Fruit fly (Drosophila melanogaster) whole organism, embryonic: Measurements from ENCODE around the gene zfh2.

ENCODE experiments used
- CG10147 ChIP-seq: fragments of 200-800 bp; sonication (Bioruptor generic); optimal IDR thresholded peaks from 2 replicates; lab custom pipeline; 2019; ENCODE audit warnings: missing biosample characterization, mild to moderate bottlenecking, missing genetic modification characterization, moderate library complexity
- CG10431 ChIP-seq: fragments of 200-800 bp; sonication (Bioruptor generic); optimal IDR thresholded peaks from 3 replicates; lab custom pipeline; 2018; ENCODE audit warnings: missing biosample characterization, mild to moderate bottlenecking, missing genetic modification characterization
- CG11093 ChIP-seq: fragments of 200-800 bp; sonication (Bioruptor generic); IDR thresholded peaks from 3 replicates; pipeline ENCODE4 v1.3.6; 2022; ENCODE audit warnings: missing biosample characterization, missing genetic modification characterization
- CG12236 ChIP-seq: fragments of 200-800 bp; sonication (Bioruptor generic); optimal IDR thresholded peaks from 2 replicates; lab custom pipeline; 2016; ENCODE audit warnings: missing biosample characterization, missing genetic modification characterization
- CG14050 ChIP-seq: fragments of 200-800 bp; sonication (Bioruptor generic); IDR thresholded peaks from 3 replicates; pipeline ENCODE4 v1.3.6; 2022; ENCODE audit warnings: missing biosample characterization, missing genetic modification characterization
- CG14860 ChIP-seq: fragments of 200-800 bp; sonication (Bioruptor generic); IDR thresholded peaks from 3 replicates; pipeline ENCODE4 v1.3.6; 2022; ENCODE audit warnings: missing biosample characterization, missing genetic modification characterization; ENCODE audit not compliant: partially characterized antibody
- CG15269 ChIP-seq: fragments of 200-800 bp; sonication (Bioruptor generic); optimal IDR thresholded peaks from 2 replicates; lab custom pipeline; 2018; ENCODE audit warnings: missing biosample characterization, mild to moderate bottlenecking, missing genetic modification characterization, moderate library complexity
- CG1529 ChIP-seq: fragments of 200-800 bp; sonication (Bioruptor generic); optimal IDR thresholded peaks from 3 replicates; lab custom pipeline; 2018; ENCODE audit warnings: missing biosample characterization, missing genetic modification characterization
- CG2678 ChIP-seq: fragments of 200-800 bp; sonication (Bioruptor generic); optimal IDR thresholded peaks from 3 replicates; lab custom pipeline; 2019; ENCODE audit warnings: missing biosample characterization, mild to moderate bottlenecking, missing genetic modification characterization, moderate library complexity
- CG30020 ChIP-seq: fragments of 200-800 bp; optimal IDR thresholded peaks from 2 replicates; lab custom pipeline; 2019; ENCODE audit warnings: missing biosample characterization, mild to moderate bottlenecking, missing genetic modification characterization, moderate library complexity
- CG5180 ChIP-seq: fragments of 200-800 bp; sonication (Bioruptor generic); optimal IDR thresholded peaks from 3 replicates; lab custom pipeline; 2017; ENCODE audit warnings: missing biosample characterization, missing genetic modification characterization, mild to moderate bottlenecking, moderate library complexity, missing genetic modification reagents
- CG5953 ChIP-seq: fragments of 200-800 bp; sonication (Bioruptor generic); IDR thresholded peaks from 2 replicates; pipeline ENCODE4 v1.3.6; 2022; ENCODE audit warnings: missing biosample characterization, missing genetic modification characterization
- CG7556 ChIP-seq: fragments of 200-800 bp; sonication (Bioruptor generic); optimal IDR thresholded peaks from 2 replicates; lab custom pipeline; 2017; ENCODE audit warnings: missing biosample characterization, mild to moderate bottlenecking, missing genetic modification characterization
- CG7839 ChIP-seq: fragments of 200-800 bp; sonication (Bioruptor generic); optimal IDR thresholded peaks from 3 replicates; lab custom pipeline; 2018; ENCODE audit warnings: missing biosample characterization, mild to moderate bottlenecking, missing genetic modification characterization, moderate library complexity
- CG8290 ChIP-seq, 3 experiments: fragments of 200-800 bp; sonication (Bioruptor generic); optimal IDR thresholded peaks; 2 replicates each; lab custom pipeline; 2016 to 2019; ENCODE audit warnings: missing biosample characterization in 3 of 3, missing genetic modification characterization in 3 of 3, mild to moderate bottlenecking in 2 of 3, moderate library complexity in 1 of 3
- CG8359 ChIP-seq: fragments of 200-800 bp; sonication (Bioruptor generic); optimal IDR thresholded peaks from 2 replicates; lab custom pipeline; 2017; ENCODE audit warnings: missing biosample characterization, mild to moderate bottlenecking, missing genetic modification characterization, borderline replicate concordance
- CG8765 ChIP-seq: fragments of 200-800 bp; sonication (Bioruptor generic); IDR thresholded peaks from 2 replicates; pipeline ENCODE4 v1.3.6; 2022; ENCODE audit warnings: missing biosample characterization, missing genetic modification characterization
- CG9797 ChIP-seq: fragments of 200-800 bp; sonication (Bioruptor generic); optimal IDR thresholded peaks from 3 replicates; lab custom pipeline; 2018; ENCODE audit warnings: missing biosample characterization, mild to moderate bottlenecking, missing genetic modification characterization
- D19B ChIP-seq: fragments of 200-800 bp; sonication (Bioruptor generic); optimal IDR thresholded peaks from 2 replicates; lab custom pipeline; 2017; ENCODE audit warnings: missing biosample characterization, mild to moderate bottlenecking, missing genetic modification characterization
- Dll ChIP-seq: fragments of 200-800 bp; sonication (Bioruptor generic); IDR thresholded peaks from 4 replicates; pipeline ENCODE4 v1.3.6; 2022; ENCODE audit warnings: missing biosample characterization, missing genetic modification characterization; ENCODE audit not compliant: partially characterized antibody
- Ets65A ChIP-seq: fragments of 200-800 bp; sonication (Bioruptor generic); peaks from one replicate; lab custom pipeline; 2016; ENCODE audit warnings: missing biosample characterization, missing genetic modification characterization
- Gug ChIP-seq: fragments of 200-800 bp; sonication (Bioruptor generic); IDR thresholded peaks from 4 replicates; pipeline ENCODE4 v1.3.6; 2022; ENCODE audit warnings: missing biosample characterization, missing genetic modification characterization
- HLH54F ChIP-seq: fragments of 200-800 bp; sonication (Bioruptor generic); optimal IDR thresholded peaks from 3 replicates; lab custom pipeline; 2016; ENCODE audit warnings: missing biosample characterization, missing genetic modification characterization
- Jarid2 ChIP-seq: fragments of 200-800 bp; sonication (Bioruptor generic); optimal IDR thresholded peaks from 3 replicates; lab custom pipeline; 2017; ENCODE audit warnings: mild to moderate bottlenecking, missing biosample characterization, missing genetic modification reagents, missing genetic modification characterization
- Lim3 ChIP-seq: fragments of 200-800 bp; sonication (Bioruptor generic); IDR thresholded peaks from 2 replicates; pipeline ENCODE4 v1.3.6; 2022; ENCODE audit warnings: missing biosample characterization, missing genetic modification characterization
- Med ChIP-seq: fragments of 200-800 bp; sonication (Bioruptor generic); peaks from one replicate; lab custom pipeline; 2016; ENCODE audit warnings: missing biosample characterization, missing genetic modification characterization, mild to moderate bottlenecking, inconsistent platforms, moderate library complexity
- Mrtf ChIP-seq: fragments of 200-800 bp; sonication (Bioruptor generic); IDR thresholded peaks from 3 replicates; pipeline ENCODE4 v1.3.6; 2022; ENCODE audit warnings: missing biosample characterization, missing genetic modification characterization
- Myb ChIP-seq: fragments of 200-800 bp; sonication (Bioruptor generic); optimal IDR thresholded peaks from 2 replicates; lab custom pipeline; 2016; ENCODE audit warnings: missing biosample characterization, missing genetic modification characterization
- Oaz ChIP-seq: fragments of 200-800 bp; sonication (Bioruptor generic); IDR thresholded peaks from 2 replicates; pipeline ENCODE4 v1.3.6; 2022; ENCODE audit warnings: missing biosample characterization, missing genetic modification characterization
- Opbp ChIP-seq: fragments of 200-800 bp; sonication (Bioruptor generic); IDR thresholded peaks from 3 replicates; pipeline ENCODE4 v1.3.6; 2022; ENCODE audit warnings: missing biosample characterization, missing genetic modification characterization; ENCODE audit not compliant: partially characterized antibody
- Side ChIP-seq: fragments of 200-800 bp; sonication (Bioruptor generic); optimal IDR thresholded peaks from 2 replicates; lab custom pipeline; 2016; ENCODE audit warnings: missing biosample characterization, missing genetic modification characterization
- Spps ChIP-seq: fragments of 200-800 bp; sonication (Bioruptor generic); optimal IDR thresholded peaks from 2 replicates; lab custom pipeline; 2018; ENCODE audit warnings: missing biosample characterization, mild to moderate bottlenecking, missing genetic modification characterization
- ara ChIP-seq: fragments of 200-800 bp; sonication (Bioruptor generic); IDR thresholded peaks from 2 replicates; pipeline ENCODE4 v1.3.6; 2022; ENCODE audit warnings: missing biosample characterization, missing genetic modification characterization
- az2 ChIP-seq: fragments of 200-800 bp; sonication (Bioruptor generic); optimal IDR thresholded peaks from 3 replicates; lab custom pipeline; 2016; ENCODE audit warnings: missing biosample characterization, missing genetic modification characterization
- corto ChIP-seq: fragments of 200-800 bp; sonication (Bioruptor generic); optimal IDR thresholded peaks from 2 replicates; lab custom pipeline; 2016; ENCODE audit warnings: missing biosample characterization, mild to moderate bottlenecking, missing genetic modification characterization, moderate library complexity
- crc ChIP-seq: fragments of 200-800 bp; sonication (Bioruptor generic); optimal IDR thresholded peaks from 2 replicates; lab custom pipeline; 2016; ENCODE audit warnings: missing biosample characterization, missing genetic modification characterization
- croc ChIP-seq: fragments of 200-800 bp; sonication (Bioruptor generic); conservative IDR thresholded peaks from 3 replicates; pipeline ENCODE4 v1.3.6; 2022; ENCODE audit warnings: missing biosample characterization, missing genetic modification characterization
- fd64A ChIP-seq: fragments of 200-800 bp; sonication (Bioruptor generic); optimal IDR thresholded peaks from 3 replicates; lab custom pipeline; 2018; ENCODE audit warnings: missing biosample characterization, mild to moderate bottlenecking, missing genetic modification characterization
- hbn ChIP-seq: fragments of 200-800 bp; sonication (Bioruptor generic); IDR thresholded peaks from 2 replicates; pipeline ENCODE4 v1.3.6; 2022; ENCODE audit warnings: missing biosample characterization, missing genetic modification characterization; ENCODE audit not compliant: partially characterized antibody
- ken ChIP-seq: fragments of 200-800 bp; sonication (Bioruptor generic); IDR thresholded peaks from 3 replicates; pipeline ENCODE4 v1.3.6; 2022; ENCODE audit warnings: missing biosample characterization, missing genetic modification characterization
- maf-S ChIP-seq: fragments of 200-800 bp; sonication (Bioruptor generic); optimal IDR thresholded peaks from 2 replicates; lab custom pipeline; 2016; ENCODE audit warnings: missing biosample characterization, missing genetic modification characterization
- nerfin-2 ChIP-seq: fragments of 200-800 bp; sonication (Bioruptor generic); IDR thresholded peaks from 2 replicates; pipeline ENCODE4 v1.3.6; 2022; ENCODE audit warnings: missing biosample characterization, missing genetic modification characterization; ENCODE audit not compliant: partially characterized antibody
- sc ChIP-seq, 3 experiments: fragments of >200 bp in 2 of 3; fragments of 200-800 bp in 1 of 3; sonication (Bioruptor generic) in 1 of 3; optimal IDR thresholded peaks; 2 replicates in 2 of 3; 3 replicates in 1 of 3; lab custom pipeline; 2017; ENCODE audit warnings: mild to moderate bottlenecking in 1 of 3, missing biosample characterization in 1 of 3, missing genetic modification characterization in 1 of 3, missing genetic modification reagents in 1 of 3
- sens ChIP-seq: fragments of 200-800 bp; sonication (Bioruptor generic); peaks from one replicate; lab custom pipeline; 2016; ENCODE audit warnings: missing biosample characterization, missing genetic modification characterization
- slbo ChIP-seq: fragments of 200-800 bp; sonication (Bioruptor generic); IDR thresholded peaks from 2 replicates; pipeline ENCODE4 v1.3.6; 2022; ENCODE audit warnings: missing biosample characterization, missing genetic modification characterization
- tna ChIP-seq: fragments of 200-800 bp; sonication (Bioruptor generic); IDR thresholded peaks from 2 replicates; pipeline ENCODE4 v1.3.6; 2022; ENCODE audit warnings: missing biosample characterization, missing genetic modification characterization; ENCODE audit not compliant: partially characterized antibody
- unpg ChIP-seq: fragments of 200-800 bp; sonication (Bioruptor generic); optimal IDR thresholded peaks from 3 replicates; lab custom pipeline; 2018; ENCODE audit warnings: missing biosample characterization, mild to moderate bottlenecking, missing genetic modification characterization, moderate library complexity
- vnd ChIP-seq: fragments of 200-800 bp; sonication (Bioruptor generic); IDR thresholded peaks from 3 replicates; pipeline ENCODE4 v1.3.6; 2022; ENCODE audit warnings: missing biosample characterization, missing genetic modification characterization; ENCODE audit not compliant: partially characterized antibody
- zfh1 ChIP-seq: fragments of 200-800 bp; sonication (Bioruptor generic); IDR thresholded peaks from 3 replicates; pipeline ENCODE4 v1.3.6; 2022; ENCODE audit warnings: missing biosample characterization, missing genetic modification characterization

zfh2 gene

dm6 chr4:497724-498123, 3.9 kb upstream of the zfh2 start (continued):
- TF ChIP-seq CG10431 (GFP tag; lab: Kevin White, UChicago) (peak; percentile 96), CG5953 (GFP tag; lab: Robert Waterston, UW) (peak; percentile 68; the same call in 1 of the 2 replicates), Side (GFP tag; lab: Kevin White, UChicago) (peak; percentile 94), croc (GFP tag; lab: Robert Waterston, UW) (no peak; the same call in 2 of the 3 replicates), CG14050 (GFP tag; lab: Robert Waterston, UW) (peak; percentile 78), Opbp (GFP tag; lab: Robert Waterston, UW) (no peak), CG30020 (tag; lab: Kevin White, UChicago) (peak; percentile 59), CG7556 (peak; percentile 93), Mrtf (no peak), Myb (peak; percentile 48), ara (GFP tag; lab: Robert Waterston, UW) (peak; percentile 91; the same call in 1 of the 2 replicates), Dll (GFP tag; lab: Robert Waterston, UW) (no peak), CG1529 (GFP tag; lab: Kevin White, UChicago) (peak; percentile 95), tna (GFP tag; lab: Robert Waterston, UW) (no peak), Jarid2 (GFP tag; lab: Kevin White, UChicago) (peak; percentile 83), Ets65A (GFP tag; lab: Kevin White, UChicago) (peak; percentile 14), CG10147 (GFP tag; lab: Kevin White, UChicago) (peak; percentile 78), nerfin-2 (GFP tag; lab: Robert Waterston, UW) (no peak), CG8765 (GFP tag; lab: Robert Waterston, UW) (no peak), CG5180 (GFP tag; lab: Kevin White, UChicago) (peak; percentile 90), Oaz (no peak; the same call in 1 of the 2 replicates), CG8359 (GFP tag; lab: Kevin White, UChicago) (peak; percentile 92), maf-S (GFP tag; lab: Kevin White, UChicago) (peak; percentile 86), sens (GFP tag; lab: Kevin White, UChicago) (peak; percentile 99), zfh1 (GFP tag; lab: Robert Waterston, UW) (peak; percentile 92), CG9797 (GFP tag; lab: Kevin White, UChicago) (no peak), Med (GFP tag; lab: Kevin White, UChicago) (peak; percentile 99), hbn (GFP tag; lab: Robert Waterston, UW) (no peak), CG11093 (GFP tag; lab: Robert Waterston, UW) (no peak; the same call in 2 of the 3 replicates), CG8290 (GFP tag; optimal IDR thresholded peaks at IDR 0.05; lab: Kevin White, UChicago) (peak; percentile 96), CG8290 (tag; optimal IDR thresholded peaks at IDR 0.05; lab: Kevin White, UChicago) (peak; percentile 95 to 100), ken (GFP tag; lab: Robert Waterston, UW) (no peak; the same call in 2 of the 3 replicates), D19B (peak; percentile 52), CG15269 (tag; lab: Kevin White, UChicago) (peak; percentile 81), Lim3 (GFP tag; lab: Robert Waterston, UW) (no peak), corto (GFP tag; lab: Kevin White, UChicago) (no peak), Spps (tag; lab: Kevin White, UChicago) (peak; percentile 95), fd64A (GFP tag; lab: Kevin White, UChicago) (peak; percentile 99), Gug (no peak), CG7839 (peak; percentile 78), az2 (GFP tag; lab: Kevin White, UChicago) (peak; percentile 52), vnd (GFP tag; lab: Robert Waterston, UW) (no peak), unpg (GFP tag; lab: Kevin White, UChicago) (peak; percentile 92), HLH54F (GFP tag; lab: Kevin White, UChicago) (peak; percentile 55), CG12236 (peak; percentile 97), crc (GFP tag; lab: Kevin White, UChicago) (peak; percentile 75), sc (optimal IDR thresholded peaks at IDR 0.05; lab: Kevin White, UChicago) (no peak), sc (GFP tag; optimal IDR thresholded peaks at IDR 0.05; lab: Kevin White, UChicago) (peak; percentile 95), slbo (no peak), CG14860 (no peak), CG2678 (tag; lab: Kevin White, UChicago) (peak; percentile 94)
